Fruit fly (Drosophila melanogaster) whole organism, prepupa: ENCODE measurements around the gene CG31104.

Experiments
- Blimp-1 ChIP-seq: fragments of 200-800 bp; sonication (Bioruptor generic); optimal IDR thresholded peaks from 3 replicates; lab custom pipeline; 2017; ENCODE audit warnings: missing biosample characterization, missing genetic modification characterization, mild to moderate bottlenecking, moderate library complexity, missing genetic modification reagents
- CG10669 ChIP-seq: fragments of 200-800 bp; sonication (Bioruptor generic); optimal IDR thresholded peaks from 3 replicates; lab custom pipeline; 2018; ENCODE audit warnings: missing biosample characterization, mild to moderate bottlenecking, missing genetic modification characterization, moderate library complexity
- CG11294 ChIP-seq: fragments of 200-800 bp; sonication (Bioruptor generic); IDR thresholded peaks from 2 replicates; pipeline ENCODE4 v1.3.6; 2022; ENCODE audit warnings: missing biosample characterization, missing genetic modification characterization
- CG1621 ChIP-seq: fragments of 200-800 bp; sonication (Bioruptor generic); optimal IDR thresholded peaks from 3 replicates; lab custom pipeline; 2018; ENCODE audit warnings: missing biosample characterization, mild to moderate bottlenecking, missing genetic modification characterization
- CG16779 ChIP-seq: fragments of 200-800 bp; sonication (Bioruptor generic); optimal IDR thresholded peaks from 3 replicates; lab custom pipeline; 2017; ENCODE audit warnings: missing biosample characterization, mild to moderate bottlenecking, missing genetic modification characterization
- CG31627 ChIP-seq: fragments of 200-800 bp; sonication (Bioruptor generic); optimal IDR thresholded peaks from 3 replicates; lab custom pipeline; 2016; ENCODE audit warnings: missing biosample characterization, missing genetic modification characterization
- CG32006 ChIP-seq: fragments of 200-800 bp; sonication (Bioruptor generic); optimal IDR thresholded peaks from 3 replicates; lab custom pipeline; 2017; ENCODE audit warnings: missing biosample characterization, mild to moderate bottlenecking, missing genetic modification characterization
- CG3919 ChIP-seq: fragments of 200-800 bp; sonication (Bioruptor generic); optimal IDR thresholded peaks from 3 replicates; lab custom pipeline; 2016; ENCODE audit warnings: missing biosample characterization, missing genetic modification characterization
- CG4318 ChIP-seq: fragments of 200-800 bp; sonication (Bioruptor generic); optimal IDR thresholded peaks from 3 replicates; lab custom pipeline; 2017; ENCODE audit warnings: missing biosample characterization, mild to moderate bottlenecking, missing genetic modification characterization
- CG6276 ChIP-seq: fragments of 200-800 bp; sonication (Bioruptor generic); optimal IDR thresholded peaks from 2 replicates; lab custom pipeline; 2017; ENCODE audit warnings: missing biosample characterization, mild to moderate bottlenecking, missing genetic modification characterization
- CG6808 ChIP-seq: fragments of 200-800 bp; sonication (Bioruptor generic); optimal IDR thresholded peaks from 3 replicates; lab custom pipeline; 2017; ENCODE audit warnings: missing biosample characterization, missing genetic modification characterization, mild to moderate bottlenecking, moderate library complexity, missing genetic modification reagents
- CG7368 ChIP-seq: fragments of 200-800 bp; sonication (Bioruptor generic); optimal IDR thresholded peaks from 3 replicates; lab custom pipeline; 2016; ENCODE audit warnings: missing biosample characterization, missing genetic modification characterization
- CG8119 ChIP-seq: fragments of 200-800 bp; sonication (Bioruptor generic); IDR thresholded peaks from 3 replicates; pipeline ENCODE4 v1.3.6; 2022; ENCODE audit warnings: missing biosample characterization, missing genetic modification characterization
- Eip75B ChIP-seq: fragments of 200-800 bp; sonication (Bioruptor generic); optimal IDR thresholded peaks from 3 replicates; lab custom pipeline; 2016; ENCODE audit warnings: missing biosample characterization, missing genetic modification characterization
- Eip78C ChIP-seq: fragments of 200-800 bp; sonication (Bioruptor generic); peaks from one replicate; lab custom pipeline; 2016; ENCODE audit warnings: missing biosample characterization, missing genetic modification characterization
- Eip93F ChIP-seq: fragments of 200-800 bp; sonication (Bioruptor generic); optimal IDR thresholded peaks from 2 replicates; lab custom pipeline; 2016; ENCODE audit warnings: missing biosample characterization, mild to moderate bottlenecking, missing genetic modification characterization
- Ets21C ChIP-seq: fragments of 200-800 bp; sonication (Bioruptor generic); optimal IDR thresholded peaks from 3 replicates; lab custom pipeline; 2016; ENCODE audit warnings: missing biosample characterization, missing genetic modification characterization
- Ets96B ChIP-seq: fragments of 200-800 bp; optimal IDR thresholded peaks from 2 replicates; lab custom pipeline; 2019; ENCODE audit warnings: missing biosample characterization, mild to moderate bottlenecking, missing genetic modification characterization, moderate library complexity
- Gug ChIP-seq: fragments of 200-800 bp; sonication (Bioruptor generic); IDR thresholded peaks from 2 replicates; pipeline ENCODE4 v1.3.6; 2022; ENCODE audit warnings: missing biosample characterization, missing genetic modification characterization
- Hr39 ChIP-seq: fragments of 200-800 bp; sonication (Bioruptor generic); optimal IDR thresholded peaks from 2 replicates; lab custom pipeline; 2016; ENCODE audit warnings: missing biosample characterization, missing genetic modification characterization
- Lpt ChIP-seq: fragments of 200-800 bp; sonication (Bioruptor generic); optimal IDR thresholded peaks from 3 replicates; lab custom pipeline; 2016; ENCODE audit warnings: missing biosample characterization, missing genetic modification characterization
- OdsH ChIP-seq: fragments of 200-800 bp; sonication (Bioruptor generic); optimal IDR thresholded peaks from 3 replicates; lab custom pipeline; 2016; ENCODE audit warnings: missing biosample characterization, missing genetic modification characterization
- Smox ChIP-seq: fragments of 200-800 bp; sonication (Bioruptor generic); optimal IDR thresholded peaks from 3 replicates; lab custom pipeline; 2016; ENCODE audit warnings: missing biosample characterization, missing genetic modification characterization
- Sox102F ChIP-seq: fragments of 200-800 bp; sonication (Bioruptor generic); optimal IDR thresholded peaks from 2 replicates; lab custom pipeline; 2016; ENCODE audit warnings: missing biosample characterization, mild to moderate bottlenecking, missing genetic modification characterization
- Sox14 ChIP-seq: fragments of 200-800 bp; sonication (Bioruptor generic); optimal IDR thresholded peaks from 3 replicates; lab custom pipeline; 2016; ENCODE audit warnings: missing biosample characterization, missing genetic modification characterization
- Sox15 ChIP-seq: fragments of 200-800 bp; sonication (Bioruptor generic); optimal IDR thresholded peaks from 3 replicates; lab custom pipeline; 2016; ENCODE audit warnings: missing biosample characterization, missing genetic modification characterization
- acj6 ChIP-seq: fragments of 200-800 bp; sonication (Bioruptor generic); optimal IDR thresholded peaks from 3 replicates; lab custom pipeline; 2016; ENCODE audit warnings: missing biosample characterization, missing genetic modification characterization
- dac ChIP-seq: fragments of 200-800 bp; sonication (Bioruptor generic); optimal IDR thresholded peaks from 2 replicates; lab custom pipeline; 2017; ENCODE audit warnings: missing biosample characterization, mild to moderate bottlenecking, missing genetic modification characterization
- dsx ChIP-seq: fragments of 200-800 bp; optimal IDR thresholded peaks from 3 replicates; lab custom pipeline; 2019; ENCODE audit warnings: missing biosample characterization, mild to moderate bottlenecking, missing genetic modification characterization, moderate library complexity; ENCODE audit not compliant: poor library complexity, severe bottlenecking
- esn ChIP-seq: fragments of 200-800 bp; sonication (Bioruptor generic); optimal IDR thresholded peaks from 2 replicates; lab custom pipeline; 2016; ENCODE audit warnings: missing biosample characterization, mild to moderate bottlenecking, missing genetic modification characterization, moderate library complexity
- fkh ChIP-seq: fragments of 200-800 bp; sonication (Bioruptor generic); optimal IDR thresholded peaks from 3 replicates; lab custom pipeline; 2017; ENCODE audit warnings: missing biosample characterization, mild to moderate bottlenecking, missing genetic modification characterization, moderate library complexity
- lz ChIP-seq: fragments of 200-800 bp; sonication (Bioruptor generic); optimal IDR thresholded peaks from 3 replicates; lab custom pipeline; 2016; ENCODE audit warnings: missing biosample characterization, missing genetic modification characterization
- pdm3 ChIP-seq: fragments of 200-800 bp; sonication (Bioruptor generic); optimal IDR thresholded peaks from 3 replicates; lab custom pipeline; 2016; ENCODE audit warnings: missing biosample characterization, missing genetic modification characterization
- salr ChIP-seq, 2 experiments: fragments of 200-800 bp; sonication (Bioruptor generic); optimal IDR thresholded peaks; 3 replicates each; lab custom pipeline; 2016 to 2018; ENCODE audit warnings: missing biosample characterization in 2 of 2, missing genetic modification characterization in 2 of 2, mild to moderate bottlenecking in 1 of 2
- spab ChIP-seq: fragments of 200-800 bp; sonication (Bioruptor generic); optimal IDR thresholded peaks from 2 replicates; lab custom pipeline; 2017; ENCODE audit warnings: missing biosample characterization, mild to moderate bottlenecking, missing genetic modification characterization, missing genetic modification reagents
- ss ChIP-seq, 2 experiments: fragments of 200-800 bp; sonication (Bioruptor generic); optimal IDR thresholded peaks; 2 replicates in 1 of 2; 3 replicates in 1 of 2; lab custom pipeline; 2017 to 2018; ENCODE audit warnings: mild to moderate bottlenecking in 2 of 2, missing biosample characterization in 2 of 2, missing genetic modification characterization in 2 of 2, moderate library complexity in 1 of 2
- svp ChIP-seq: fragments of 200-800 bp; sonication (Bioruptor generic); peaks from one replicate; lab custom pipeline; 2016; ENCODE audit warnings: missing biosample characterization, missing genetic modification characterization
- topi ChIP-seq: fragments of 200-800 bp; sonication (Bioruptor generic); optimal IDR thresholded peaks from 3 replicates; lab custom pipeline; 2016; ENCODE audit warnings: missing biosample characterization, missing genetic modification characterization
- vri ChIP-seq: fragments of 200-800 bp; sonication (Bioruptor generic); optimal IDR thresholded peaks from 3 replicates; lab custom pipeline; 2016; ENCODE audit warnings: missing biosample characterization, mild to moderate bottlenecking, missing genetic modification characterization

The CG31104 gene

dm6 chr3R:25289589-25289988 lies 4.3 kb downstream of the CG31104 start, which contains the start of gene CG11893:
Gene CG11893, plus strand, starts transcription at chr3R:25289889.
- TF ChIP-seq CG1621 (tag; lab: Kevin White, UChicago) (no peak), CG11294 (no peak), Gug (GFP tag; lab: Robert Waterston, UW) (no peak), Ets21C (GFP tag; lab: Kevin White, UChicago) (no peak), salr (GFP tag; optimal IDR thresholded peaks at IDR 0.05; lab: Kevin White, UChicago) (no peak), spab (GFP tag; lab: Kevin White, UChicago) (no peak), lz (no peak), CG8119 (no peak), topi (no peak), dsx (no peak), Smox (GFP tag; lab: Kevin White, UChicago) (no peak), fkh (GFP tag; lab: Kevin White, UChicago) (no peak), CG4318 (GFP tag; lab: Kevin White, UChicago) (no peak), CG3919 (GFP tag; lab: Kevin White, UChicago) (no peak), CG10669 (GFP tag; lab: Kevin White, UChicago) (no peak), CG32006 (GFP tag; lab: Kevin White, UChicago) (no peak), Eip75B (GFP tag; lab: Kevin White, UChicago) (no peak), Lpt (no peak), Blimp-1 (GFP tag; lab: Kevin White, UChicago) (no peak), Ets96B (tag; lab: Kevin White, UChicago) (no peak)

- peak; percentile 25 for TF ChIP-seq Eip93F (GFP tag; lab: Kevin White, UChicago)
- peak; percentile 3 for TF ChIP-seq Sox102F (GFP tag; lab: Kevin White, UChicago)
- TF ChIP-seq fkh (GFP tag; lab: Kevin White, UChicago) = peak; percentile 75
- TF ChIP-seq CG6276 (GFP tag; lab: Kevin White, UChicago) = peak; percentile 32
- TF ChIP-seq Hr39 (GFP tag; lab: Kevin White, UChicago) = no peak
- peak; percentile 77 for TF ChIP-seq Eip78C
- peak; percentile 33 for TF ChIP-seq vri (GFP tag; lab: Kevin White, UChicago)
- TF ChIP-seq CG16779 = peak; percentile 55
- TF ChIP-seq Sox14 = no peak
- TF ChIP-seq acj6 (GFP tag; lab: Kevin White, UChicago) = no peak
Observed at dm6 chr3R:25292864-25293284, 7.6 kb downstream of the CG31104 start, which contains the start of gene CG31098. Gene CG31098, minus strand, starts transcription at chr3R:25292977.

DNA sequence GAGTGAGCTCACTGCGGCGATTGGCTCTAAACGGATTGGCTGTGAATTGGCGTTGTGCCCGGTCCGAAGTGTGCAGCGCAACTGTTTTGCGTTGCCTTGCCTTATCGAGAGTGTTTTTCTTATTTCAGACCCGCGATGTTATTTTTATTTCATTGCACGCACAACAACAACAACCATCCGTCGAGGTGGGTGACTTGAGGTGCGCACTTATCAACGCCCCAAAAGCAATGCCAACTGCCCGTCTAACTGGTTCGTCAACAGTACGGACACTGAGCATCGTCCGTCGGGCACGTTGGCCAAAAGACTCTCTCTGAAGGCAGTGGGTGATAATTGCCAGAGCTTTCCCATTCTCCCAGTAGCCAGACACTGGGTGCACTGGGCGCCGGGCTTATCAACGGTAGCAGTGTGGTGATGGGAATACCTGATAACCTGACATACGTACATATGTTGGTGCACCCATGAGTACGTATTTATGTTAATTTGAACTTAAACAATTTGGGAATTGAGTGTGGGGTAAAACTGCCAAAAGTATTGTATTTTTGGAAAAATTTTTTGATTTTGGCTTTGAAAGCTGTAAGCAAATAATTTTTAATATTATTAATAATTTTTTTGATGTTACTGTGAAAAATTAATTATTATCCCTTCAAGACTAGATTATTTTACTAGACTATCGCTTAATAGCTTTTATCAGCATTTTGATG lies 10.2 kb downstream of the CG31104 start, which contains the start of gene CG31102:
CG31102 (minus strand) TSS at position 275 of the 701 bp plus-strand sequence.
- TF ChIP-seq esn (GFP tag; lab: Kevin White, UChicago) (peak; percentile 5), vri (GFP tag; lab: Kevin White, UChicago) (peak; percentile 79), CG6276 (GFP tag; lab: Kevin White, UChicago) (peak; percentile 21), svp (peak; percentile 90), ss (GFP tag; optimal IDR thresholded peaks at IDR 0.05; lab: Kevin White, UChicago) (peak in 1 of 2 experiments; percentile 4), CG32006 (GFP tag; lab: Kevin White, UChicago) (no peak)
- TF ChIP-seq, all 60 proteins: peak for 5

DNA sequence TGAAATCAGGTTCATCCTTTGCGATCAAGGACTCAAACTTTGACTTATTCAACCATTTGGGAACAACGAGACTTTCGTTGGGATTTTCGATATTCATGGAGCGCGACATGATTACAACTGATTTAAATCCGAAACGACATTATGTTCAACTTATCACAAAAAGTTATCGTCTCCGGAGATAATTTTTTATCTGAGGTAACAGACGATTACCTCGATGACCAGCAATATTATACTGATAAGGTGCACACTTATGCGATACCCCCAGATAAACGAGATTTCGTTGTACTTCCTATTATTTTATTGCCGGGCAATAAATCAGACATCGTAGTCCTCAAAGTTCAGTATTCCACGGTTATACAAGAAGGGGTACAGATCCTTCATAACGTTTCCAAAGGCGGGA lies 12.4 kb downstream of the CG31104 start, which contains the start of gene CG31097:
CG31097 (minus strand) TSS at position 101 of the 400 bp plus-strand sequence.
- TF ChIP-seq Eip93F (GFP tag; lab: Kevin White, UChicago) (no peak), CG7368 (no peak), CG11294 (no peak), CG8119 (no peak), OdsH (GFP tag; lab: Kevin White, UChicago) (no peak), Smox (GFP tag; lab: Kevin White, UChicago) (no peak), CG31627 (GFP tag; lab: Kevin White, UChicago) (no peak), dac (GFP tag; lab: Kevin White, UChicago) (no peak), Blimp-1 (GFP tag; lab: Kevin White, UChicago) (no peak), topi (no peak), CG10669 (GFP tag; lab: Kevin White, UChicago) (no peak), pdm3 (no peak), Sox15 (GFP tag; lab: Kevin White, UChicago) (no peak), CG6808 (GFP tag; lab: Kevin White, UChicago) (no peak), CG1621 (tag; lab: Kevin White, UChicago) (no peak), Gug (GFP tag; lab: Robert Waterston, UW) (no peak)
